Worm (Caenorhabditis elegans) whole organism, mixed stage, embryonic: Measurements from ENCODE around the gene F49E11.7.

ENCODE experiments used
- blmp-1 ChIP-seq: fragments of 150-350 bp; optimal IDR thresholded peaks from 2 replicates; lab custom pipeline; 2014; ENCODE audit warnings: missing biosample characterization, missing genetic modification characterization
- elt-3 ChIP-seq: fragments of 150-350 bp; optimal IDR thresholded peaks from 2 replicates; lab custom pipeline; 2014; ENCODE audit warnings: missing biosample characterization, missing genetic modification characterization
- flh-1 ChIP-seq: fragments of 200-800 bp; sonication (Bioruptor generic); optimal IDR thresholded peaks from 2 replicates; lab custom pipeline; 2018; ENCODE audit warnings: mild to moderate bottlenecking, missing genetic modification characterization, moderate library complexity, missing compliant biosample characterization
- lin-13 ChIP-seq: fragments of 150-350 bp; optimal IDR thresholded peaks from 2 replicates; lab custom pipeline; 2014; ENCODE audit warnings: missing biosample characterization, missing genetic modification characterization
- nhr-76 ChIP-seq: sonication (generic microtip); optimal IDR thresholded peaks from 2 replicates; lab custom pipeline; 2017; ENCODE audit warnings: missing biosample characterization, missing genetic modification characterization
- unc-39 ChIP-seq: fragments of 150-350 bp; optimal IDR thresholded peaks from 2 replicates; lab custom pipeline; 2014; ENCODE audit warnings: missing biosample characterization, missing genetic modification characterization
- unc-62 ChIP-seq: fragments of 150-350 bp; optimal IDR thresholded peaks from 2 replicates; lab custom pipeline; 2014; ENCODE audit warnings: missing biosample characterization, missing genetic modification reagents, missing genetic modification characterization

DNA sequence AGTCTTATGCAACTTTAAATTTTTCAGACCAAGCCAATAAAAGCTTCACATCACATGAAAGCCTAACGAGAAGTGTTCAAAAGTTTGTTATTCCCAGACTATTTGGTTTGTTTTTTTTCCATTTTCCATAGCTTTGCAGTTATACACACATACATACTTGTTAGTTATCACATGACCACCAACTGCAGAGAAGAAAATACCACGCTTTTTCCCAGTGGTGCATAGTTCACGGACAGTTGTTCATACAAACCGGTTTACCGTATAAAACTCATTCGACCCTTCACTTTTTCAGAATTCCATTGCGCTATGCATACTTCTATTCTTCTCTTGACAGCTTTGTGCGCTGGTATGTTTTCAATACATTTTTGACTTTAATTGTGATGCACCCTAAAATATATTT is 11.0 kb downstream of the F49E11.7 start, which contains the start of gene scl-5:
- TF ChIP-seq flh-1 (GFP tag; lab: Kevin White, UChicago) (no peak), unc-39 (tag; lab: Kevin White, UChicago) (no peak), blmp-1 (tag; lab: Kevin White, UChicago) (no peak), nhr-76 (no peak), lin-13 (tag; lab: Kevin White, UChicago) (no peak), unc-62 (GFP tag; lab: Kevin White, UChicago) (no peak), elt-3 (tag; lab: Kevin White, UChicago) (no peak)
